1 fruit fly cellular context compared by ENCODE assay signal in genomic region chr3R:10597606-10598565, dm6.
A peak's percentile ranks its signal among the peaks of the same experiment; 100 is the strongest.
TF ChIP-seq lines count a peak whose summit lies in the region.

No protein-coding gene starts in this region.

TF ChIP-seq in whole organism, embryonic, 481 proteins besides CTCF, POLR2A, EP300 and RAD21 (continued from another document and continues in another):
- TF ChIP-seq ranshi (GFP tag; IDR thresholded peaks at IDR 0.05; lab: Robert Waterston, UW): peak; percentile 89; the same call in 1 of the 2 replicates
- TF ChIP-seq cg (GFP tag; optimal IDR thresholded peaks at IDR 0.05; lab: Kevin White, UChicago): no peak
- peak; percentile 57 for TF ChIP-seq exex (tag; optimal IDR thresholded peaks at IDR 0.05; lab: Kevin White, UChicago)
- TF ChIP-seq CG10366 (GFP tag; IDR thresholded peaks at IDR 0.05; lab: Robert Waterston, UW): peak; percentile 86
- peak; percentile 31 to 62 for TF ChIP-seq Pdp1 (GFP tag; optimal IDR thresholded peaks at IDR 0.05; lab: Kevin White, UChicago)
- TF ChIP-seq ro (GFP tag; IDR thresholded peaks at IDR 0.05; lab: Robert Waterston, UW): peak; percentile 47; the same call in 1 of the 2 replicates
- TF ChIP-seq dimm (GFP tag; IDR thresholded peaks at IDR 0.05; lab: Robert Waterston, UW): peak; percentile 74
- TF ChIP-seq tgo (GFP tag; IDR thresholded peaks at IDR 0.05; lab: Robert Waterston, UW): peak; percentile 88
- no peak for TF ChIP-seq stwl (tag; optimal IDR thresholded peaks at IDR 0.05; lab: Kevin White, UChicago)
- TF ChIP-seq scrt (GFP tag; optimal IDR thresholded peaks at IDR 0.05; lab: Kevin White, UChicago): peak; percentile 68
- peak; percentile 67 for TF ChIP-seq CG8281 (tag; optimal IDR thresholded peaks at IDR 0.05; lab: Kevin White, UChicago)
- TF ChIP-seq cwo (GFP tag; optimal IDR thresholded peaks at IDR 0.05; lab: Kevin White, UChicago): peak; percentile 76
- peak; percentile 81 for TF ChIP-seq B-H1 (GFP tag; IDR thresholded peaks at IDR 0.05; lab: Robert Waterston, UW)
- peak; percentile 76 for TF ChIP-seq CG15601 (tag; optimal IDR thresholded peaks at IDR 0.05; lab: Kevin White, UChicago)
- peak; percentile 20 for TF ChIP-seq CG3995 (GFP tag; optimal IDR thresholded peaks at IDR 0.05; lab: Kevin White, UChicago)
- TF ChIP-seq MESR4 (GFP tag; optimal IDR thresholded peaks at IDR 0.05; lab: Kevin White, UChicago): no peak
- peak; percentile 70 for TF ChIP-seq nau (GFP tag; optimal IDR thresholded peaks at IDR 0.05; lab: Kevin White, UChicago)
- TF ChIP-seq Hmx (GFP tag; optimal IDR thresholded peaks at IDR 0.05; lab: Kevin White, UChicago): no peak
- TF ChIP-seq Fer1 (GFP tag; optimal IDR thresholded peaks at IDR 0.05; lab: Kevin White, UChicago): peak; percentile 82
- TF ChIP-seq PHDP (tag; optimal IDR thresholded peaks at IDR 0.05; lab: Kevin White, UChicago): peak; percentile 89
- peak; percentile 14 for TF ChIP-seq slp2 (GFP tag; optimal IDR thresholded peaks at IDR 0.05; lab: Kevin White, UChicago)
- TF ChIP-seq NK7.1 (GFP tag; optimal IDR thresholded peaks at IDR 0.05; lab: Kevin White, UChicago): no peak
- no peak for TF ChIP-seq CG33213 (GFP tag; optimal IDR thresholded peaks at IDR 0.05; lab: Kevin White, UChicago)
- peak; percentile 85 for TF ChIP-seq CG11085 (GFP tag; IDR thresholded peaks at IDR 0.05; lab: Robert Waterston, UW)
- TF ChIP-seq Poxn (GFP tag; IDR thresholded peaks at IDR 0.05; lab: Robert Waterston, UW): peak; percentile 51
- TF ChIP-seq CG12769 (tag; optimal IDR thresholded peaks at IDR 0.05; lab: Kevin White, UChicago): peak; percentile 26
- no peak for TF ChIP-seq CG9797 (GFP tag; optimal IDR thresholded peaks at IDR 0.05; lab: Kevin White, UChicago)
- TF ChIP-seq CG31365 (tag; optimal IDR thresholded peaks at IDR 0.05; lab: Kevin White, UChicago): peak; percentile 7
- peak; percentile 85 for TF ChIP-seq Xbp1 (GFP tag; optimal IDR thresholded peaks at IDR 0.05; lab: Kevin White, UChicago)
- peak; percentile 94 for TF ChIP-seq Sox102F (GFP tag; optimal IDR thresholded peaks at IDR 0.05; lab: Kevin White, UChicago)
- TF ChIP-seq Ptx1 (GFP tag; IDR thresholded peaks at IDR 0.05; lab: Robert Waterston, UW): peak; percentile 89
- TF ChIP-seq CG10979 (tag; optimal IDR thresholded peaks at IDR 0.05; lab: Kevin White, UChicago): peak; percentile 86
- TF ChIP-seq ATbp (GFP tag; optimal IDR thresholded peaks at IDR 0.05; lab: Kevin White, UChicago): peak; percentile 83
- TF ChIP-seq CG8944 (GFP tag; optimal IDR thresholded peaks at IDR 0.05; lab: Kevin White, UChicago): peak; percentile 44
- TF ChIP-seq dm (GFP tag; optimal IDR thresholded peaks at IDR 0.05; lab: Kevin White, UChicago): no peak
- peak; percentile 74 for TF ChIP-seq ssp (GFP tag; IDR thresholded peaks at IDR 0.05; lab: Robert Waterston, UW)
- no peak for TF ChIP-seq btn (GFP tag; optimal IDR thresholded peaks at IDR 0.05; lab: Kevin White, UChicago)
- no peak for TF ChIP-seq Hr39 (optimal IDR thresholded peaks at IDR 0.05; lab: Kevin White, UChicago)
- TF ChIP-seq maf-S (GFP tag; optimal IDR thresholded peaks at IDR 0.05; lab: Kevin White, UChicago): peak; percentile 38
- no peak for TF ChIP-seq HmgD (GFP tag; optimal IDR thresholded peaks at IDR 0.05; lab: Kevin White, UChicago)
- TF ChIP-seq fd3F (GFP tag; optimal IDR thresholded peaks at IDR 0.05; lab: Kevin White, UChicago): peak; percentile 73
- TF ChIP-seq CG11093 (GFP tag; IDR thresholded peaks at IDR 0.05; lab: Robert Waterston, UW): 0 out of 3 replicates have a peak, but pooled peaks have one; percentile 39
- TF ChIP-seq NfI (GFP tag; optimal IDR thresholded peaks at IDR 0.05; lab: Kevin White, UChicago): peak; percentile 79
- TF ChIP-seq Lhr (GFP tag; optimal IDR thresholded peaks at IDR 0.05; lab: Kevin White, UChicago): peak; percentile 52
- TF ChIP-seq CG12219 (GFP tag; optimal IDR thresholded peaks at IDR 0.05; lab: Kevin White, UChicago): peak; percentile 76
- peak; percentile 72 for TF ChIP-seq dmrt11E (tag; optimal IDR thresholded peaks at IDR 0.05; lab: Kevin White, UChicago)
- TF ChIP-seq grn (GFP tag; optimal IDR thresholded peaks at IDR 0.05; lab: Kevin White, UChicago): peak; percentile 58
- TF ChIP-seq CG30403 (GFP tag; optimal IDR thresholded peaks at IDR 0.05; lab: Kevin White, UChicago): peak; percentile 86
- TF ChIP-seq her (GFP tag; optimal IDR thresholded peaks at IDR 0.05; lab: Kevin White, UChicago): no peak
- TF ChIP-seq CoRest (tag; optimal IDR thresholded peaks at IDR 0.05; lab: Kevin White, UChicago): peak; percentile 92
- no peak for TF ChIP-seq prd (optimal IDR thresholded peaks at IDR 0.05; lab: Kevin White, UChicago)
- TF ChIP-seq prd (GFP tag; IDR thresholded peaks at IDR 0.05; lab: Robert Waterston, UW): peak; percentile 89
- TF ChIP-seq az2 (GFP tag; optimal IDR thresholded peaks at IDR 0.05; lab: Kevin White, UChicago): peak; percentile 91
- peak; percentile 75 for TF ChIP-seq ewg (GFP tag; optimal IDR thresholded peaks at IDR 0.05; lab: Kevin White, UChicago)
- TF ChIP-seq Nf-YA (GFP tag; IDR thresholded peaks at IDR 0.05; lab: Robert Waterston, UW): peak; percentile 77
- TF ChIP-seq bowl (GFP tag; IDR thresholded peaks at IDR 0.05; lab: Robert Waterston, UW): peak; percentile 83
- TF ChIP-seq CG12071 (GFP tag; optimal IDR thresholded peaks at IDR 0.05; lab: Kevin White, UChicago): peak; percentile 49
- TF ChIP-seq CG10654 (GFP tag; optimal IDR thresholded peaks at IDR 0.05; lab: Kevin White, UChicago): peak; percentile 62
- TF ChIP-seq CG15073 (GFP tag; optimal IDR thresholded peaks at IDR 0.05; lab: Kevin White, UChicago): peak; percentile 56
- TF ChIP-seq CG12299 (tag; optimal IDR thresholded peaks at IDR 0.05; lab: Kevin White, UChicago): peak; percentile 80
- peak; percentile 92 for TF ChIP-seq CG32532 (GFP tag; IDR thresholded peaks at IDR 0.05; lab: Robert Waterston, UW)
- no peak for TF ChIP-seq pan (optimal IDR thresholded peaks at IDR 0.05; lab: Kevin White, UChicago)
- TF ChIP-seq pan (GFP tag; optimal IDR thresholded peaks at IDR 0.05 in 1 of 2, IDR thresholded peaks at IDR 0.05 in 1 of 2): peak in 1 of 2 experiments; percentile 90
- TF ChIP-seq CG8478 (optimal IDR thresholded peaks at IDR 0.05; lab: Kevin White, UChicago): no peak
- TF ChIP-seq Hand (GFP tag; optimal IDR thresholded peaks at IDR 0.05; lab: Kevin White, UChicago): peak; percentile 68
- peak; percentile 43 for TF ChIP-seq emc (GFP tag; optimal IDR thresholded peaks at IDR 0.05; lab: Kevin White, UChicago)
- TF ChIP-seq Hmr (GFP tag; optimal IDR thresholded peaks at IDR 0.05; lab: Kevin White, UChicago): peak; percentile 80
- peak; percentile 69 for TF ChIP-seq zen (tag; optimal IDR thresholded peaks at IDR 0.05; lab: Kevin White, UChicago)
- peak; percentile 90 for TF ChIP-seq dmrt99B (tag; optimal IDR thresholded peaks at IDR 0.05; lab: Kevin White, UChicago)
- peak; percentile 86 for TF ChIP-seq fd96Cb (tag; optimal IDR thresholded peaks at IDR 0.05; lab: Kevin White, UChicago)
- peak; percentile 91 for TF ChIP-seq ttk (GFP tag; IDR thresholded peaks at IDR 0.05; lab: Robert Waterston, UW)
- TF ChIP-seq CrebB (tag; optimal IDR thresholded peaks at IDR 0.05; lab: Kevin White, UChicago): peak; percentile 63
- no peak for TF ChIP-seq Gsc (GFP tag; IDR thresholded peaks at IDR 0.05; lab: Robert Waterston, UW)
- TF ChIP-seq pita (GFP tag; optimal IDR thresholded peaks at IDR 0.05; lab: Kevin White, UChicago): no peak
- TF ChIP-seq CG2129 (GFP tag; IDR thresholded peaks at IDR 0.05; lab: Robert Waterston, UW; ENCODE audit: partially characterized antibody): no peak
- TF ChIP-seq Med (GFP tag; lab: Kevin White, UChicago): peak; percentile 87
- TF ChIP-seq CG9437 (GFP tag; optimal IDR thresholded peaks at IDR 0.05; lab: Kevin White, UChicago): peak; percentile 50
- TF ChIP-seq Rx (GFP tag; IDR thresholded peaks at IDR 0.05; lab: Robert Waterston, UW): peak; percentile 81
- TF ChIP-seq cato (GFP tag; optimal IDR thresholded peaks at IDR 0.05; lab: Kevin White, UChicago; ENCODE audit: borderline replicate concordance): peak; percentile 49
- TF ChIP-seq CG2889 (GFP tag; IDR thresholded peaks at IDR 0.05; lab: Robert Waterston, UW): peak; percentile 78
- TF ChIP-seq sug (tag; optimal IDR thresholded peaks at IDR 0.05; lab: Kevin White, UChicago): peak; percentile 59
- peak; percentile 39 for TF ChIP-seq psq (GFP tag; optimal IDR thresholded peaks at IDR 0.05; lab: Kevin White, UChicago)
- TF ChIP-seq Ada2b (GFP tag; IDR thresholded peaks at IDR 0.05; lab: Robert Waterston, UW): peak; percentile 90
- peak; percentile 66 for TF ChIP-seq CG13624 (GFP tag; optimal IDR thresholded peaks at IDR 0.05; lab: Kevin White, UChicago)
- peak; percentile 41 for TF ChIP-seq CG6683 (GFP tag; optimal IDR thresholded peaks at IDR 0.05; lab: Kevin White, UChicago)
- peak; percentile 87 for TF ChIP-seq seq (GFP tag; IDR thresholded peaks at IDR 0.05; lab: Robert Waterston, UW)
- TF ChIP-seq CG12744 (GFP tag; optimal IDR thresholded peaks at IDR 0.05; lab: Kevin White, UChicago): peak; percentile 6
- peak; percentile 77 for TF ChIP-seq CG13296 (GFP tag; optimal IDR thresholded peaks at IDR 0.05; lab: Kevin White, UChicago)
- peak; percentile 75 for TF ChIP-seq toy (GFP tag; IDR thresholded peaks at IDR 0.05; lab: Robert Waterston, UW)
- peak; percentile 82 for TF ChIP-seq Sox100B (GFP tag; optimal IDR thresholded peaks at IDR 0.05; lab: Kevin White, UChicago)
- peak; percentile 70 for TF ChIP-seq sim (GFP tag; IDR thresholded peaks at IDR 0.05; lab: Robert Waterston, UW)
- TF ChIP-seq CG3407 (GFP tag; optimal IDR thresholded peaks at IDR 0.05; lab: Kevin White, UChicago): peak; percentile 74
- no peak for TF ChIP-seq corto (GFP tag; optimal IDR thresholded peaks at IDR 0.05; lab: Kevin White, UChicago)
- peak; percentile 71 for TF ChIP-seq aop (GFP tag; IDR thresholded peaks at IDR 0.05; lab: Robert Waterston, UW)
- TF ChIP-seq CG8765 (GFP tag; IDR thresholded peaks at IDR 0.05; lab: Robert Waterston, UW): peak; percentile 50; the same call in 1 of the 2 replicates
- TF ChIP-seq Bdp1 (GFP tag; optimal IDR thresholded peaks at IDR 0.05; lab: Kevin White, UChicago): no peak
- TF ChIP-seq CG6175 (GFP tag; IDR thresholded peaks at IDR 0.05; lab: Robert Waterston, UW): peak; percentile 64; the same call in 2 of the 3 replicates
- TF ChIP-seq CG11504 (tag; optimal IDR thresholded peaks at IDR 0.05; lab: Kevin White, UChicago): peak; percentile 92
- peak; percentile 82 for TF ChIP-seq CG34422 (GFP tag; IDR thresholded peaks at IDR 0.05; lab: Robert Waterston, UW)
- no peak for TF ChIP-seq sima (GFP tag; optimal IDR thresholded peaks at IDR 0.05; lab: Kevin White, UChicago)
- peak; percentile 56 for TF ChIP-seq peb (GFP tag; IDR thresholded peaks at IDR 0.05; lab: Robert Waterston, UW)
- TF ChIP-seq Optix (GFP tag; IDR thresholded peaks at IDR 0.05; lab: Robert Waterston, UW): peak; percentile 85; the same call in 2 of the 3 replicates
- no peak for TF ChIP-seq CG7271 (tag; optimal IDR thresholded peaks at IDR 0.05; lab: Kevin White, UChicago)
- peak; percentile 35 for TF ChIP-seq CG16863 (GFP tag; optimal IDR thresholded peaks at IDR 0.05; lab: Kevin White, UChicago)
- peak; percentile 52 for TF ChIP-seq abd-A (tag; optimal IDR thresholded peaks at IDR 0.05; lab: Kevin White, UChicago)
- peak; percentile 85 for TF ChIP-seq CG2120 (GFP tag; optimal IDR thresholded peaks at IDR 0.05; lab: Kevin White, UChicago)
- TF ChIP-seq gsb (GFP tag; IDR thresholded peaks at IDR 0.05; lab: Robert Waterston, UW): peak; percentile 83
- no peak for TF ChIP-seq CG7786 (GFP tag; optimal IDR thresholded peaks at IDR 0.05; lab: Kevin White, UChicago)
- TF ChIP-seq fd102C (GFP tag; optimal IDR thresholded peaks at IDR 0.05; lab: Kevin White, UChicago): peak; percentile 88
- TF ChIP-seq sr (GFP tag; IDR thresholded peaks at IDR 0.05; lab: Robert Waterston, UW): peak; percentile 78; the same call in 2 of the 3 replicates
- peak; percentile 72 for TF ChIP-seq salm (tag; optimal IDR thresholded peaks at IDR 0.05; lab: Kevin White, UChicago)
- TF ChIP-seq Aef1 (GFP tag; IDR thresholded peaks at IDR 0.05; lab: Robert Waterston, UW): peak; percentile 76
- peak; percentile 52 for TF ChIP-seq jing (GFP tag; optimal IDR thresholded peaks at IDR 0.05; lab: Kevin White, UChicago)
- peak; percentile 90 for TF ChIP-seq Dbx (GFP tag; IDR thresholded peaks at IDR 0.05; lab: Robert Waterston, UW)
- peak; percentile 90 for TF ChIP-seq Fer3 (tag; optimal IDR thresholded peaks at IDR 0.05; lab: Kevin White, UChicago)
- no peak for TF ChIP-seq luna (GFP tag; optimal IDR thresholded peaks at IDR 0.05; lab: Kevin White, UChicago)
- peak; percentile 1 for TF ChIP-seq Antp (GFP tag; optimal IDR thresholded peaks at IDR 0.05; lab: Kevin White, UChicago)
- no peak for TF ChIP-seq Dfd (GFP tag; optimal IDR thresholded peaks at IDR 0.05; lab: Kevin White, UChicago)
- TF ChIP-seq Hey (tag; optimal IDR thresholded peaks at IDR 0.05; lab: Kevin White, UChicago): no peak
- peak; percentile 62 for TF ChIP-seq Ravus (GFP tag; IDR thresholded peaks at IDR 0.05; lab: Robert Waterston, UW)
- no peak for TF ChIP-seq inv (GFP tag; IDR thresholded peaks at IDR 0.05; lab: Robert Waterston, UW; ENCODE audit: partially characterized antibody)
- peak; percentile 85 for TF ChIP-seq HLH3B (GFP tag; IDR thresholded peaks at IDR 0.05; lab: Robert Waterston, UW)
- peak; percentile 53 for TF ChIP-seq CG5180 (GFP tag; optimal IDR thresholded peaks at IDR 0.05; lab: Kevin White, UChicago)
- TF ChIP-seq Rfx (GFP tag; IDR thresholded peaks at IDR 0.05; lab: Robert Waterston, UW): peak; percentile 94
- no peak for TF ChIP-seq knrl (GFP tag; IDR thresholded peaks at IDR 0.05; lab: Robert Waterston, UW; ENCODE audit: partially characterized antibody)
- peak; percentile 76; the same call in 1 of the 2 replicates for TF ChIP-seq NFAT (GFP tag; IDR thresholded peaks at IDR 0.05; lab: Robert Waterston, UW)
- TF ChIP-seq jumu (GFP tag; optimal IDR thresholded peaks at IDR 0.05; lab: Kevin White, UChicago): peak; percentile 0
- peak; percentile 88 for TF ChIP-seq phol (tag; optimal IDR thresholded peaks at IDR 0.05; lab: Kevin White, UChicago)
- TF ChIP-seq CG13287 (GFP tag; IDR thresholded peaks at IDR 0.05; lab: Robert Waterston, UW; ENCODE audit: partially characterized antibody): no peak
- no peak for TF ChIP-seq Sin3A (optimal IDR thresholded peaks at IDR 0.05; lab: Kevin White, UChicago)
- peak; percentile 73 for TF ChIP-seq trem (tag; optimal IDR thresholded peaks at IDR 0.05; lab: Kevin White, UChicago)
- peak; percentile 39 for TF ChIP-seq Side (GFP tag; optimal IDR thresholded peaks at IDR 0.05; lab: Kevin White, UChicago)
- TF ChIP-seq CHES-1-like (GFP tag; optimal IDR thresholded peaks at IDR 0.05; lab: Kevin White, UChicago): no peak
